Worm (Caenorhabditis elegans): ENCODE measurements around the gene F55H2.7.

DNA sequence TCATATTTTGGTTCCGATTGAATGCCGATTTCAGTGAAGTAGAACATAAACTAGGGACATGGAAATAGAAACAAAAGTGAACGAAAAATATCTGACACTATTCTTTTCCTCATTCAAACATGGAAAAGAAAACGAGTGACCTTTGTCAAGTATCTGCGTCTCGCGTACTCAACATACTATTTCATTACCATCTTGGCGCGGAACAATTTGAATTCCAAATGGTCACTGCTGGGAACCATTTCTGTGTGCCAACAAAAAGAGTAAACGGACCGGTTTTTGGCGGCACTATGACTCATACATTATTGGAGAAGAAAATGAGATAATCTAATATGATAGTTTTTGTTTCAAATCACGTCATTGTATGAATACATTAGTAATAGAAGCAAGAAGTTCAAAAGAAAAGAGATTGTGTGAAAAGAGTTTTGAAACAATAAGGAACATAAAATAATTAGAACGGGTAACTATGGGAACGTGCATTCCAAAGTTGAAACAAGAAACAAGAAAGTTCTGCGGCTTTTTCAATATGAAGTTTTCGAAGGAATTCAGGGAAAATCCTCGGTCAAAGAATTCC lies 33.5 kb downstream of the F55H2.7 start:
- TF ChIP-seq lsy-2 (tag; optimal IDR thresholded peaks at IDR 0.05) (peak in 1 of 2 experiments; percentile 17), tra-1 (GFP tag; IDR thresholded peaks at IDR 0.05) (no peak), daf-16 (GFP tag; optimal IDR thresholded peaks at IDR 0.05) (no peak), daf-16 (tag; optimal IDR thresholded peaks at IDR 0.05) (no peak), skn-1 (tag; optimal IDR thresholded peaks at IDR 0.05) (no peak), egl-27 (tag; optimal IDR thresholded peaks at IDR 0.05) (no peak), pqm-1 (tag; optimal IDR thresholded peaks at IDR 0.05) (no peak), mep-1 (tag; optimal IDR thresholded peaks at IDR 0.05) (no peak), snpc-4 (tag; optimal IDR thresholded peaks at IDR 0.05) (no peak), ceh-62 (tag; optimal IDR thresholded peaks at IDR 0.05) (no peak), unc-62 (GFP tag; optimal IDR thresholded peaks at IDR 0.05 in 1 of 2) (no peak), unc-62 (tag; optimal IDR thresholded peaks at IDR 0.05) (no peak), aha-1 (tag) (peak; percentile 73), nhr-76 (tag; optimal IDR thresholded peaks at IDR 0.05) (no peak)

Measured in whole organism, L4 larva.